Worm (Caenorhabditis elegans) whole organism, early embryonic: ENCODE measurements around the gene snx-14.

Experiments used
- B0310.2 ChIP-seq: sonication (generic microtip); optimal IDR thresholded peaks from 2 replicates; lab custom pipeline; 2016; ENCODE audit warnings: mild to moderate bottlenecking, missing genetic modification characterization, missing compliant biosample characterization
- F13C5.2 ChIP-seq: sonication (generic microtip); optimal IDR thresholded peaks from 2 replicates; lab custom pipeline; 2017; ENCODE audit warnings: mild to moderate bottlenecking, missing genetic modification characterization, inconsistent platforms, missing compliant biosample characterization
- aly-1 ChIP-seq: sonication (generic microtip); optimal IDR thresholded peaks from 2 replicates; lab custom pipeline; 2016; ENCODE audit warnings: missing genetic modification characterization, missing compliant biosample characterization
- ama-1 ChIP-seq: fragments of 150-350 bp; optimal IDR thresholded peaks from 2 replicates; lab custom pipeline; 2014
- ceh-13 ChIP-seq: fragments of 200-800 bp; sonication (Bioruptor generic); optimal IDR thresholded peaks from 2 replicates; lab custom pipeline; 2018; ENCODE audit warnings: mild to moderate bottlenecking, missing genetic modification characterization, missing compliant biosample characterization
- ceh-36 ChIP-seq: sonication (generic microtip); optimal IDR thresholded peaks from 2 replicates; lab custom pipeline; 2016; ENCODE audit warnings: missing genetic modification characterization, inconsistent platforms, missing compliant biosample characterization
- ets-7 ChIP-seq: sonication (generic microtip); optimal IDR thresholded peaks from 2 replicates; lab custom pipeline; 2016; ENCODE audit warnings: missing genotype, missing genetic modification characterization, missing compliant biosample characterization
- flt-1 ChIP-seq: fragments of 200-800 bp; sonication (Bioruptor generic); IDR thresholded peaks from 2 replicates; pipeline ENCODE4 v1.3.6; 2022; ENCODE audit warnings: missing genetic modification characterization, missing compliant biosample characterization
- hmbx-1 ChIP-seq: sonication (generic microtip); optimal IDR thresholded peaks from 2 replicates; lab custom pipeline; 2016; ENCODE audit warnings: mild to moderate bottlenecking, missing genetic modification characterization, missing compliant biosample characterization
- hmg-4 ChIP-seq: fragments of 200-800 bp; sonication (Bioruptor generic); optimal IDR thresholded peaks from 2 replicates; lab custom pipeline; 2018; ENCODE audit warnings: mild to moderate bottlenecking, missing genetic modification characterization, missing compliant biosample characterization
- hnd-1 ChIP-seq: sonication (generic microtip); optimal IDR thresholded peaks from 2 replicates; lab custom pipeline; 2016; ENCODE audit warnings: missing genetic modification characterization, missing compliant biosample characterization
- pes-1 ChIP-seq: fragments of 200-800 bp; sonication (Bioruptor generic); IDR thresholded peaks from 2 replicates; pipeline ENCODE4 v1.3.6; 2022; ENCODE audit warnings: missing genetic modification reagents, missing genetic modification characterization, missing compliant biosample characterization
- scrt-1 ChIP-seq: fragments of 200-800 bp; sonication (Bioruptor generic); IDR thresholded peaks from 2 replicates; pipeline ENCODE4 v1.3.6; 2022; ENCODE audit warnings: missing genetic modification characterization, missing compliant biosample characterization
- sea-1 ChIP-seq: fragments of 200-800 bp; sonication (Bioruptor generic); conservative IDR thresholded peaks from 2 replicates; pipeline ENCODE4 v1.3.6; 2022; ENCODE audit warnings: missing genetic modification characterization, missing compliant biosample characterization
- tbx-11 ChIP-seq: fragments of 200-800 bp; sonication (Bioruptor generic); IDR thresholded peaks from 2 replicates; pipeline ENCODE4 v1.3.6; 2022; ENCODE audit warnings: missing genetic modification characterization, missing compliant biosample characterization
- tbx-37 ChIP-seq: fragments of 200-800 bp; sonication (Bioruptor generic); conservative IDR thresholded peaks from 2 replicates; pipeline ENCODE4 v1.3.6; 2022; ENCODE audit warnings: missing genetic modification reagents, missing genetic modification characterization, missing compliant biosample characterization
- tra-4 ChIP-seq: sonication (generic microtip); optimal IDR thresholded peaks from 2 replicates; lab custom pipeline; 2017; ENCODE audit warnings: missing genetic modification characterization, missing compliant biosample characterization

snx-14 gene

ce11 chrII:13540956-13541355, 9.9 kb upstream of the snx-14 start, which contains the start of the genes noa-1 and Y48E1B.17:
noa-1 (minus strand) TSS chrII:13541056.
Y48E1B.17 (minus strand) TSS chrII:13541084.
- no peak for TF ChIP-seq ama-1
- TF ChIP-seq F13C5.2 (tag; lab: Kevin White, UChicago) = no peak
- TF ChIP-seq ceh-36 (tag; lab: Kevin White, UChicago) = no peak
- no peak for TF ChIP-seq ets-7 (tag; lab: Kevin White, UChicago)
- no peak for TF ChIP-seq ceh-13 (GFP tag; lab: Kevin White, UChicago)
- no peak for TF ChIP-seq tbx-11
- no peak for TF ChIP-seq flt-1 (GFP tag; lab: Robert Waterston, UW)
- no peak for TF ChIP-seq tbx-37 (GFP tag; lab: Robert Waterston, UW)
- no peak for TF ChIP-seq sea-1 (GFP tag; lab: Robert Waterston, UW)
- TF ChIP-seq hmg-4 (GFP tag; lab: Kevin White, UChicago) = no peak
- no peak for TF ChIP-seq pes-1 (GFP tag; lab: Robert Waterston, UW)
- no peak for TF ChIP-seq hnd-1
- TF ChIP-seq B0310.2 (tag; lab: Kevin White, UChicago) = no peak
- no peak for TF ChIP-seq tra-4 (tag; lab: Kevin White, UChicago)

DNA sequence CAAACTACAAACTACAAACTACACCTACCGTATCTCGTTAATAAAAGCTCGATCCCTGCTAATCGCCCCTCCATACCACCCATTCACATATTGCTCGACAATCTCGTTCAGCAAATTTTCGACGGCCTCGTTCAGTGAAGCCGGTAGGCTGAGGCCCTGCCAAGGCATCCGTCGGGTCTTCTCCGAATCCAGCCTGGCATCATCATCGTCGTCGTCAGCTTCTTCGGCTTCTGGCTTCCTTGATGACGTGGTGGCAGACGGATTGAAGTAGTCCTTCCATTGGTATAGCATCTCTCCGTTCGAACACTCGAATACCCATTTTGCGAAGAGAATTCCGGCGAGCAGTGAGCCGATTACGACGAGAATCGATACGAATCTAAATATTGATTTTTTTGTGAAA, 361 bp downstream of the snx-14 start:
- TF ChIP-seq B0310.2 (tag; lab: Kevin White, UChicago) = no peak
- no peak for TF ChIP-seq ceh-36 (tag; lab: Kevin White, UChicago)
- TF ChIP-seq flt-1 (GFP tag; lab: Robert Waterston, UW) = no peak
- no peak for TF ChIP-seq ceh-13 (GFP tag; lab: Kevin White, UChicago)
- no peak for TF ChIP-seq tbx-11
- no peak for TF ChIP-seq tbx-37 (GFP tag; lab: Robert Waterston, UW)
- TF ChIP-seq tra-4 (tag; lab: Kevin White, UChicago) = no peak
- no peak for TF ChIP-seq aly-1 (tag; lab: Kevin White, UChicago)
- no peak for TF ChIP-seq hnd-1
- no peak for TF ChIP-seq sea-1 (GFP tag; lab: Robert Waterston, UW)
- TF ChIP-seq F13C5.2 (tag; lab: Kevin White, UChicago) = no peak

DNA sequence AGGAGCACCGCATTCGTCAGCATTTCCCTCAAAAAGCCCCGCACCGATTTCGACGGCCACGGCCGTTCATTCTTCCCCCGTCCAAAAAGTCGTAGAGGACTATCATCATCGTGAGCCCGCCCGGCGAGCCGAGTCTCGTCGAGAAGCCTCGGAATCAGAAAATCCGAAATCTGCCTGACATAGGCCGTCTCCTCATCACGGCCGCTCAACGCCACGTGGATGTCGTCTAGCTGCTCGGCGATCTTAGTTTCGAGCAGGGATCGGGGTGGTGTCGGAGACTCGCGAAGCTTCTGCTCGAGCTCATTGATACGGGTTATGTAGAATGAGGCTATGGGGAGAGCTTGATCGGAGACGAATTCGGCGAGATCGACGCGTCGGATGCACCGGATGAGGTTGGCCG, 1.9 kb downstream of the snx-14 start:
- TF ChIP-seq ets-7 (tag; lab: Kevin White, UChicago) = no peak
- no peak for TF ChIP-seq tbx-37 (GFP tag; lab: Robert Waterston, UW)
- no peak for TF ChIP-seq pes-1 (GFP tag; lab: Robert Waterston, UW)
- no peak for TF ChIP-seq scrt-1
- no peak for TF ChIP-seq ceh-13 (GFP tag; lab: Kevin White, UChicago)
- TF ChIP-seq tra-4 (tag; lab: Kevin White, UChicago) = no peak
- TF ChIP-seq aly-1 (tag; lab: Kevin White, UChicago) = no peak
- no peak for TF ChIP-seq hmbx-1
- no peak for TF ChIP-seq sea-1 (GFP tag; lab: Robert Waterston, UW)
- TF ChIP-seq B0310.2 (tag; lab: Kevin White, UChicago) = no peak
- TF ChIP-seq ceh-36 (tag; lab: Kevin White, UChicago) = no peak
- no peak for TF ChIP-seq ama-1
- no peak for TF ChIP-seq tbx-11
- no peak for TF ChIP-seq flt-1 (GFP tag; lab: Robert Waterston, UW)
- no peak for TF ChIP-seq hmg-4 (GFP tag; lab: Kevin White, UChicago)
- no peak for TF ChIP-seq F13C5.2 (tag; lab: Kevin White, UChicago)
- no peak for TF ChIP-seq hnd-1

- no peak for TF ChIP-seq aly-1 (tag; lab: Kevin White, UChicago)
- peak; percentile 8 for TF ChIP-seq hmg-4 (GFP tag; lab: Kevin White, UChicago)
- no peak for TF ChIP-seq hmbx-1
- TF ChIP-seq ama-1 = peak; percentile 61
- no peak for TF ChIP-seq scrt-1
These were observed 9.0 kb downstream of the snx-14 start for ce11 chrII:13521977-13522404.

DNA sequence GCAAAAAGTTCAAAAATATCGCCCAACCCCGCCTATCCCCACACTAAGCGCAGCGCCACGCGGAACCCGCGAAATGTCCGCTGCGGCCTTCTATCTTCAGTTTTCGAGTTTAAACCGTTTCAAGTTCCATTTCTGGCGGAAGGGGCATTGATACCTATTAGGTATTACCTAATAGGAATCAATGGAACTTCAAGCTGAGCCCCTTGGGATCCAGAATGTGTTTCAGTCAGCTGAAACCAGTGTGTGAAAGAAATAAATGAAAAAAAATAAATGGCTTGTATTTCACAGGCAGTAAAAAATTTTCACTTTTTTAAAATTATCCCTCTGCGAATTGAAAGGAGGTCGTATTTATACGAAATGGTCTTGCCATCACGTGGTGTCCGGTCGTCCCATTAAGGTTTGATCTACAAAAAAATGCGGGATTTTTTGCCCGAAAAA, 9.8 kb downstream of the snx-14 start:
- no peak for TF ChIP-seq tra-4 (tag; lab: Kevin White, UChicago)
- TF ChIP-seq hnd-1 = no peak
- TF ChIP-seq pes-1 (GFP tag; lab: Robert Waterston, UW) = no peak
- no peak for TF ChIP-seq F13C5.2 (tag; lab: Kevin White, UChicago)
- no peak for TF ChIP-seq tbx-11
- TF ChIP-seq ceh-36 (tag; lab: Kevin White, UChicago) = no peak
- no peak for TF ChIP-seq hmbx-1
- no peak for TF ChIP-seq hmg-4 (GFP tag; lab: Kevin White, UChicago)
- no peak for TF ChIP-seq aly-1 (tag; lab: Kevin White, UChicago)
- TF ChIP-seq flt-1 (GFP tag; lab: Robert Waterston, UW) = no peak
- TF ChIP-seq ceh-13 (GFP tag; lab: Kevin White, UChicago) = no peak
- TF ChIP-seq sea-1 (GFP tag; lab: Robert Waterston, UW) = no peak
- TF ChIP-seq ama-1 = no peak
- no peak for TF ChIP-seq tbx-37 (GFP tag; lab: Robert Waterston, UW)
- no peak for TF ChIP-seq B0310.2 (tag; lab: Kevin White, UChicago)
- TF ChIP-seq scrt-1 = no peak

DNA sequence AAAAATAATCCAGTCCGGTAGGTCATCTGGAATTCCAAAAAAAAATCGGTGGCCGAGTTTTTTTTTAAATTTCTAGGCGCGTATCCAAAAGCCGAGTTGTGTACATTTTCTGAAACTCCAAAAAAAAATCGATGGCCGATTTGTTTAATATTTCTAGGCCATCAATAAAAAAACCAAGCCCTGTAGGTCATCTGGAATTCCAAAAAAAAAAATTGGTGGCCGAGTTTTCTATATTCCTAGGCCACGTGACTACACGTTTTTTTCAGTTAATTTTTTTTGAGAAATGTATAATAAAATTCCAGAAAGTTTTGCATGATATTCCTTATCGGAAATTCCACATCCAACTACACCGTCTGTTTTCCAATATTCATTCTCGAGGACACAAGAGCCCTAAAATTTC, 13.4 kb downstream of the snx-14 start, which contains the start of gene sre-45:
Gene sre-45 (plus strand): TSS at position 301 of the 400 bp plus-strand sequence.
- TF ChIP-seq flt-1 (GFP tag; lab: Robert Waterston, UW) (no peak), F13C5.2 (tag; lab: Kevin White, UChicago) (no peak), aly-1 (tag; lab: Kevin White, UChicago) (no peak)

- no peak for TF ChIP-seq F13C5.2 (tag; lab: Kevin White, UChicago)
- no peak for TF ChIP-seq tra-4 (tag; lab: Kevin White, UChicago)
- no peak for TF ChIP-seq B0310.2 (tag; lab: Kevin White, UChicago)
- no peak for TF ChIP-seq aly-1 (tag; lab: Kevin White, UChicago)
- no peak for TF ChIP-seq sea-1 (GFP tag; lab: Robert Waterston, UW)
- TF ChIP-seq hnd-1 = no peak
- no peak for TF ChIP-seq ets-7 (tag; lab: Kevin White, UChicago)
- TF ChIP-seq hmbx-1 = no peak
- TF ChIP-seq tbx-11 = no peak
- no peak for TF ChIP-seq ceh-36 (tag; lab: Kevin White, UChicago)
These were observed 15.2 kb downstream of the snx-14 start for ce11 chrII:13515813-13516212.
